Worm (Caenorhabditis elegans) whole organism, L4/young adult: ENCODE results near the gene hpo-25.

Experiments used
- W03F9.2 ChIP-seq: fragments of 150-350 bp; optimal IDR thresholded peaks from 2 replicates; lab custom pipeline; 2014; ENCODE audit warnings: missing biosample characterization, missing genetic modification characterization
- dao-5 ChIP-seq: sonication (generic microtip); optimal IDR thresholded peaks from 2 replicates; lab custom pipeline; 2016; ENCODE audit warnings: missing genotype, missing genetic modification characterization, moderate library complexity, missing compliant biosample characterization
- him-1 ChIP-seq: sonication (generic microtip); optimal IDR thresholded peaks from 2 replicates; lab custom pipeline; 2016; ENCODE audit warnings: missing genotype, missing genetic modification reagents, missing genetic modification characterization, missing compliant biosample characterization

ce11 chrII:2399810-2400209 is 30.8 kb downstream of the hpo-25 start:
- TF ChIP-seq him-1 (tag; lab: Kevin White, UChicago) = no peak
- TF ChIP-seq dao-5 (tag; lab: Kevin White, UChicago) = no peak
- no peak for TF ChIP-seq W03F9.2
